Worm (Caenorhabditis elegans): ENCODE measurements around the gene F28F9.2.

DNA sequence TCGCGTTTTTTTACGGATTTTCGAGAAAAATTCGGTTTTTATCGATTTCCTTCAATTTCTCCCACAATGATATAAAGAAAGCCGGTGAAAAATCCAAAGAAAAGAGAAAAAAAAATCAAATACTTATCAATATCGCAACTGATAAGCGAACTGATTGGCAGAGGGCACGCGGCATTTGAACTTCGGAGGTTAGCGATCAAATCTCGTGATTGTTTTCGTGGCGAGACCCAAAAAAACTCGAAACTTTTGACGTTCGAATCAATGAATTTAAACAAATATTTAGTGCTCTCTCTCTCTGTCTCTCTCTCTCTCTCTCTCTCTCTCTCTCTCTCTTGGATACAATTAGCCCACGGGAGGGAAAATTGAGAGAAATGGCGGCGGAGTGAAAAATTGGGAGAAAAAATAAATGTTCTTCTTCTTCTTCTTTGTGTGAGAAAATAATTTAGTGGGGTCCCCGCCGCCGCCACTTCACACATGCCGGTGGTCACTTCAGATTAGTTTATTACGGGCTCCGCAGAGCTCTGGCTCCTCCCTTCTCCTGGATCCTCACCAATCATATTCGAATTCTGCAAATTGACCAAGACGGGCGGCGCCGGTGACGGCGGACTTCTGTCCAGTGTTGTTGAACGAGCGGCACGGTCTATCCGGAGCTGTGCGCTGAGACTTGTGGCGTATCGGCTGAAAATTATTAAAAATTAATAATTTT is 24.8 kb upstream of the F28F9.2 start:
- TF ChIP-seq skn-1 (tag; optimal IDR thresholded peaks at IDR 0.05) = no peak
- TF ChIP-seq aly-2 (tag; optimal IDR thresholded peaks at IDR 0.05) = no peak
- no peak for TF ChIP-seq nhr-237 (tag; optimal IDR thresholded peaks at IDR 0.05)
- no peak for TF ChIP-seq zag-1 (tag; optimal IDR thresholded peaks at IDR 0.05)
- no peak for TF ChIP-seq elt-3 (tag; optimal IDR thresholded peaks at IDR 0.05)
- TF ChIP-seq egl-27 (tag; optimal IDR thresholded peaks at IDR 0.05) = no peak
- peak; percentile 21 for TF ChIP-seq fos-1 (tag; optimal IDR thresholded peaks at IDR 0.05)
- no peak for TF ChIP-seq dmd-4 (tag; optimal IDR thresholded peaks at IDR 0.05)
- TF ChIP-seq snpc-4 (tag; optimal IDR thresholded peaks at IDR 0.05) = no peak
